Worm (Caenorhabditis elegans): ENCODE measurements around the gene gst-41.

gst-41 gene

DNA sequence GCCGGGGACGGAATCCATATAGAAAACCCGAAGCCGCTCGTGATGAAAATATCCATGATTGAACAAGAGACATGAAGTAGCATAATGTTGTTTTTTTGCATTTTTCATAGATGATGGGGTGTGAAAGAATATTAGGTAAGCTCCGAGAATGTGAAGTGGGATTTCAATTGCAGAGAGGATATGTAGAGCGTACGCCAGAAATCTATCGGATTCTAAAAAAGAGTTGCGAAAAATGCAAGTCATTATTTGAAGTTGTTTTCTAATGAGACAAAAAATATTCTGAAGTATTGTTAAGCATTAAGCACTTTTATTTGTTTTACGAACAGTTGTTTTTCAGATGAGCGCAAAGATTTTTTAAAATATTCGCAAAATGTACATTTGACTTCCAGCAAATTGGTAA, 25.2 kb upstream of the gst-41 start, which contains the start of gene F18E3.10:
F18E3.10 (minus strand) TSS at position 101 of the 400 bp plus-strand sequence.
- TF ChIP-seq F13C5.2 (tag; optimal IDR thresholded peaks at IDR 0.05) (no peak), B0310.2 (tag; optimal IDR thresholded peaks at IDR 0.05) (no peak), sea-1 (GFP tag; conservative IDR thresholded peaks at IDR 0.05) (no peak), tra-4 (tag; optimal IDR thresholded peaks at IDR 0.05) (no peak), pes-1 (GFP tag; IDR thresholded peaks at IDR 0.05) (no peak), ceh-36 (tag; optimal IDR thresholded peaks at IDR 0.05) (no peak), hmbx-1 (tag; optimal IDR thresholded peaks at IDR 0.05) (no peak), flt-1 (GFP tag; IDR thresholded peaks at IDR 0.05) (no peak), tbx-37 (GFP tag; conservative IDR thresholded peaks at IDR 0.05) (no peak), aly-1 (tag; optimal IDR thresholded peaks at IDR 0.05) (no peak), ceh-13 (GFP tag; optimal IDR thresholded peaks at IDR 0.05) (no peak), scrt-1 (GFP tag; IDR thresholded peaks at IDR 0.05) (no peak), ama-1 (optimal IDR thresholded peaks at IDR 0.05) (no peak), ets-7 (tag; optimal IDR thresholded peaks at IDR 0.05) (no peak), hmg-4 (GFP tag; optimal IDR thresholded peaks at IDR 0.05) (no peak), tbx-11 (GFP tag; IDR thresholded peaks at IDR 0.05) (no peak), hnd-1 (tag; optimal IDR thresholded peaks at IDR 0.05) (no peak)

DNA sequence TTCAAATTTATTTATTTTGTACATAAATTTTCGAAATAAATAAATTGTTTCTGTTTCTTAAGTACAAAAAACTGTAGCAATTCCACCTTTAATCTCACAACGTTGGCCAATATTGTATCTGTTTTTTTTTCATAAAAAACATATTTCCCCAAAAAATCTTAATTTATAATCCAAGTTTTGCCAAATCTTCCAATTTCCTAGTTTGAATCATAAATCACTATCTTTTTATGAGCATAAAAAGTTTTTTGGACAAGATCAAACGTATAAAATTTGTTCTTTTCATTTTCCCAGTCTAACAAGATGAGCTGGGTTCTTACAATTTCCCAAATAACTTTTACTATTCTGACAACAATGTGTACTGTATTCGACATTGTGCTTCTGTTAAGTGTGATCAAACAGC, 21.1 kb upstream of the gst-41 start, which contains the start of gene srxa-4:
srxa-4 (plus strand) TSS at position 301 of the 400 bp plus-strand sequence.
- TF ChIP-seq ceh-13 (GFP tag; optimal IDR thresholded peaks at IDR 0.05) (no peak), pes-1 (GFP tag; IDR thresholded peaks at IDR 0.05) (no peak), sea-1 (GFP tag; conservative IDR thresholded peaks at IDR 0.05) (no peak), ets-7 (tag; optimal IDR thresholded peaks at IDR 0.05) (no peak), ceh-36 (tag; optimal IDR thresholded peaks at IDR 0.05) (no peak), aly-1 (tag; optimal IDR thresholded peaks at IDR 0.05) (no peak), ama-1 (optimal IDR thresholded peaks at IDR 0.05) (no peak)

DNA sequence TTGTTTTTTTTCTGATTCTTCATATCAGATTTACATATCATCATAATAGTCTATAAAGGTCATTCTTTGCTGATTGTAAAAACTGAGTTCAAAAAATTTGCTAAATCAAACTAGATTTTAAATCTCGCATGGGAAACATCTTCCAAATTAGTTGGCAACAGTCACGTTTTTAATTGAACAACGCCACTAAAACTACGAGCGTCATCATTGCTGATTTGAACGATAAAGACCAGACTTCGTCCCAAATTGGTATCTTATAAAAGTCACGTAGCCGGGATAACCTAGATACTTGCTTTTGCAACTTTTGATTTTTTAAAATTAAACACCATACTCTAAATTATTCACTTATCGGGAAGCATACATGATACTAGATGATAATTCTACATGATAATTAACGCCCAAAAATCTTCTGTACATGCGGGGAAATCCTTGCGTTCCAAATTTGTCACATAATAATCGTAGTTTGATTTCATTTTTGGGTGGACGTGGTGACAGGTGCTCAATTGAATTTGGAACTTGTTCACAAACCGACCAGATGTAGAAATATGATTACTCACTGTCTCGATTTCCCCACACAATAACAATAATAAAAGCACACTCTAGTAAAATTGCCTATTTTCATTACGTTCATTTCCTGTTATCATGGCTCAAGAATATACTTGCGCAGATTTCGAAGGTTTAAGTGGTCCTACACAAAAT, 18.1 kb upstream of the gst-41 start, which contains the start of gene srw-67:
srw-67 (plus strand) TSS at position 643 of the 699 bp plus-strand sequence.
- TF ChIP-seq ets-7 (tag; optimal IDR thresholded peaks at IDR 0.05) (no peak), sea-1 (GFP tag; conservative IDR thresholded peaks at IDR 0.05) (no peak), ceh-36 (tag; optimal IDR thresholded peaks at IDR 0.05) (no peak), ceh-13 (GFP tag; optimal IDR thresholded peaks at IDR 0.05) (no peak), B0310.2 (tag; optimal IDR thresholded peaks at IDR 0.05) (no peak), pes-1 (GFP tag; IDR thresholded peaks at IDR 0.05) (no peak), tbx-37 (GFP tag; conservative IDR thresholded peaks at IDR 0.05) (no peak), aly-1 (tag; optimal IDR thresholded peaks at IDR 0.05) (no peak), scrt-1 (GFP tag; IDR thresholded peaks at IDR 0.05) (no peak), flt-1 (GFP tag; IDR thresholded peaks at IDR 0.05) (no peak), hmbx-1 (tag; optimal IDR thresholded peaks at IDR 0.05) (no peak)

DNA sequence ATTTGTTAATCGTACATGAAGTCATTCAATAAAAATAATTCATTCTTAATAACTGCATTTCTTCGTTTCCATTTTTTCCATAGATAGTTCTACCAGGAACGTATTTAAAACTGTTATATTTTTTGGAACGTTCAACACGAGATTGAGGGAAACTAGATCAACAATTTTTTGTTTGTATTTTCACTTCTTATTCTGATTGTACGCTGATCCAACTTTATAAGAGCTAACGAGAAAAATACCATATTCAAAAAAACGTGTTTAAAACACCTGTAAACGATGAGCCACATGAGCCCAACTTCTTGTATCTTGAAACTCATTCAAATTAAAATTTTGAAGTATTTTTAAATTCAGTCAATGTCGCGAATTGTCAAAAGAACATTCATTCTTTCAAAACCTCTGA, 17.5 kb upstream of the gst-41 start:
- TF ChIP-seq pes-1 (GFP tag; IDR thresholded peaks at IDR 0.05) (no peak), B0310.2 (tag; optimal IDR thresholded peaks at IDR 0.05) (no peak), ama-1 (optimal IDR thresholded peaks at IDR 0.05) (no peak), hnd-1 (tag; optimal IDR thresholded peaks at IDR 0.05) (no peak), ceh-36 (tag; optimal IDR thresholded peaks at IDR 0.05) (no peak), scrt-1 (GFP tag; IDR thresholded peaks at IDR 0.05) (no peak), hmbx-1 (tag; optimal IDR thresholded peaks at IDR 0.05) (no peak), tbx-11 (GFP tag; IDR thresholded peaks at IDR 0.05) (no peak), tbx-37 (GFP tag; conservative IDR thresholded peaks at IDR 0.05) (no peak), sea-1 (GFP tag; conservative IDR thresholded peaks at IDR 0.05) (no peak), tra-4 (tag; optimal IDR thresholded peaks at IDR 0.05) (no peak), ets-7 (tag; optimal IDR thresholded peaks at IDR 0.05) (no peak), ceh-13 (GFP tag; optimal IDR thresholded peaks at IDR 0.05) (no peak)

DNA sequence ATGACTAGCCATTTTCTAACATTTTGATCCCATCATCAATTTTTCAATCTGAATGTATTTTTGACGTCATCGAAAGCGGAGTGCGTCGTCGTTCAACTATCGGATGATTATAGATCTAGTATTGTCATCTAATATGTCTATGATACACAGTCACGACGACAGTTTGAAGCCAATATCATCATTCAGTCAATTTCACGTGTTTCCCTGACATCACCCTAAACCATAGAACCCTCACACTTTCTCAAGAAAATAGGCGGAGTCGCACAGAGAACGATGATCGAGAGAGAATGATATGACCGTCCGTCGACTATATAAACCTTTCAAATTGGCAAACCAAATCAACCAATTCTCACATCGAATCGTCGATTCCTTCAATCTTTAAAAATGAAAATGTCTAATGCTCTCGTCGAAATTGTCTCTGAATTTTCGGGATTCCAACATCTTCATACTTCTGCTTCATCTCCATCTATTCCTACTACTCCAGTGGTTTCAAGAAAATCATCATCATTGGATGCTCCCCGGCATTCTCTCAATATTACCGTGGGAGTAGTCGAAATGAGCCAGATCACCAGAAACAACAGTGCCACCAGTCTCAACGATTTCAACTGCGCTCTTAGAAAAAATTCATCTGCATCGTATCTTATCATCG, 16.8 kb upstream of the gst-41 start, which contains the start of gene F18E3.13:
F18E3.13 (plus strand) TSS at position 385 of the 649 bp plus-strand sequence.
- no peak for TF ChIP-seq hmbx-1 (tag; optimal IDR thresholded peaks at IDR 0.05)
- TF ChIP-seq tbx-37 (GFP tag; conservative IDR thresholded peaks at IDR 0.05) = no peak
- TF ChIP-seq ceh-13 (GFP tag; optimal IDR thresholded peaks at IDR 0.05) = no peak
- TF ChIP-seq flt-1 (GFP tag; IDR thresholded peaks at IDR 0.05) = no peak
- TF ChIP-seq ama-1 (optimal IDR thresholded peaks at IDR 0.05) = no peak
- TF ChIP-seq B0310.2 (tag; optimal IDR thresholded peaks at IDR 0.05) = no peak
- no peak for TF ChIP-seq F13C5.2 (tag; optimal IDR thresholded peaks at IDR 0.05)
- no peak for TF ChIP-seq hnd-1 (tag; optimal IDR thresholded peaks at IDR 0.05)
- no peak for TF ChIP-seq sea-1 (GFP tag; conservative IDR thresholded peaks at IDR 0.05)

DNA sequence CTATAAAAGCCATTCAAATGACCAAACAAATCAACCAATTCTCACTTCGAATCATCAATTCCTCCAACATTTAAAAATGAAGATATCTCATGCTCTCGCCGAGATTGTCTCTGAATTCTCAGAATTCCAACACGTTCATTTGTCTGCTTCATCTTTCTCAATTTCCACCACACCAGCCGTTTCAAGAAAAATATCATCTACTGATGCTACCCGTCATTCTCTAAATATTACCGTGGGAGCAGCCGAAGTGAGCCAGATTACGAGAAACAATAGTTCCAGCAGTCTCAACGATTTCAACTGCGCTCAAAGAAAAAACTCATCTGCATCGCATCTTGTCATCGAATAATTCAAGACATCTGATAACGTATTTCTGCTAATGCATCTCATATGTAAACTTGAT, 15.8 kb upstream of the gst-41 start, which contains the start of gene F18E3.12:
F18E3.12 (plus strand) TSS at position 77 of the 400 bp plus-strand sequence.
- TF ChIP-seq hmbx-1 (tag; optimal IDR thresholded peaks at IDR 0.05) (no peak), F13C5.2 (tag; optimal IDR thresholded peaks at IDR 0.05) (no peak), ceh-36 (tag; optimal IDR thresholded peaks at IDR 0.05) (no peak), tbx-11 (GFP tag; IDR thresholded peaks at IDR 0.05) (no peak), tra-4 (tag; optimal IDR thresholded peaks at IDR 0.05) (no peak), hnd-1 (tag; optimal IDR thresholded peaks at IDR 0.05) (no peak), hmg-4 (GFP tag; optimal IDR thresholded peaks at IDR 0.05) (no peak), flt-1 (GFP tag; IDR thresholded peaks at IDR 0.05) (no peak), tbx-37 (GFP tag; conservative IDR thresholded peaks at IDR 0.05) (no peak), ama-1 (optimal IDR thresholded peaks at IDR 0.05) (no peak), scrt-1 (GFP tag; IDR thresholded peaks at IDR 0.05) (no peak), ceh-13 (GFP tag; optimal IDR thresholded peaks at IDR 0.05) (no peak), sea-1 (GFP tag; conservative IDR thresholded peaks at IDR 0.05) (no peak), pes-1 (GFP tag; IDR thresholded peaks at IDR 0.05) (no peak), aly-1 (tag; optimal IDR thresholded peaks at IDR 0.05) (no peak), B0310.2 (tag; optimal IDR thresholded peaks at IDR 0.05) (no peak), ets-7 (tag; optimal IDR thresholded peaks at IDR 0.05) (no peak)
